Fruit fly (Drosophila melanogaster): Measurements from ENCODE around the gene ds.

DNA sequence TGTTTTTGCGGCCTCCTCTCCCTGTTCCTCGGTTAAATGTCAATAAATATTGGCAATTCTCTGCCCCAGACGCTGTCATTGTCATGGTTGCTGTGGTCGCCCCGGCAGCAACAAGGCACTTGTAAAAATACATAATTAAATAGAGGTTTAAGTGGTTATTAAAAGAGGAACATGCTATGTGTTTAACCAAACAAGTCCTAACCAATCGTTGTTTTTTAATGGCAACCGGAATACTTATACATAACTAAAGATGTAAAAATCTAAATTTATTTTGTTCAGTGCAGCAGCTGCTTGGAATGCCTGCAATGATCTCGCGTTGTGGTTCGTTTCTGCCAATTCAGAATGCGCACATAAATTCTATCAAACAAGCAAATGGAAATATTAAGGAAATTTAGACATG is 107.8 kb downstream of the ds start:
- TF ChIP-seq CG6854 (GFP tag; optimal IDR thresholded peaks at IDR 0.05) (no peak), CG15336 (GFP tag; IDR thresholded peaks at IDR 0.05) (no peak), Eip93F (GFP tag; optimal IDR thresholded peaks at IDR 0.05) (no peak), Blimp-1 (GFP tag; optimal IDR thresholded peaks at IDR 0.05) (no peak), net (GFP tag; optimal IDR thresholded peaks at IDR 0.05) (peak; percentile 4), CG9139 (GFP tag; optimal IDR thresholded peaks at IDR 0.05) (no peak), Ets21C (GFP tag; optimal IDR thresholded peaks at IDR 0.05) (no peak)
